Worm (Caenorhabditis elegans) whole organism, early embryonic: ENCODE measurements around the gene gst-11.

ENCODE experiments used
- B0310.2 ChIP-seq: sonication (generic microtip); optimal IDR thresholded peaks from 2 replicates; lab custom pipeline; 2016; ENCODE audit warnings: mild to moderate bottlenecking, missing genetic modification characterization, missing compliant biosample characterization
- F13C5.2 ChIP-seq: sonication (generic microtip); optimal IDR thresholded peaks from 2 replicates; lab custom pipeline; 2017; ENCODE audit warnings: mild to moderate bottlenecking, missing genetic modification characterization, inconsistent platforms, missing compliant biosample characterization
- aly-1 ChIP-seq: sonication (generic microtip); optimal IDR thresholded peaks from 2 replicates; lab custom pipeline; 2016; ENCODE audit warnings: missing genetic modification characterization, missing compliant biosample characterization
- ama-1 ChIP-seq: fragments of 150-350 bp; optimal IDR thresholded peaks from 2 replicates; lab custom pipeline; 2014
- ceh-13 ChIP-seq: fragments of 200-800 bp; sonication (Bioruptor generic); optimal IDR thresholded peaks from 2 replicates; lab custom pipeline; 2018; ENCODE audit warnings: mild to moderate bottlenecking, missing genetic modification characterization, missing compliant biosample characterization
- hmg-4 ChIP-seq: fragments of 200-800 bp; sonication (Bioruptor generic); optimal IDR thresholded peaks from 2 replicates; lab custom pipeline; 2018; ENCODE audit warnings: mild to moderate bottlenecking, missing genetic modification characterization, missing compliant biosample characterization
- hnd-1 ChIP-seq: sonication (generic microtip); optimal IDR thresholded peaks from 2 replicates; lab custom pipeline; 2016; ENCODE audit warnings: missing genetic modification characterization, missing compliant biosample characterization
- scrt-1 ChIP-seq: fragments of 200-800 bp; sonication (Bioruptor generic); IDR thresholded peaks from 2 replicates; pipeline ENCODE4 v1.3.6; 2022; ENCODE audit warnings: missing genetic modification characterization, missing compliant biosample characterization
- sea-1 ChIP-seq: fragments of 200-800 bp; sonication (Bioruptor generic); conservative IDR thresholded peaks from 2 replicates; pipeline ENCODE4 v1.3.6; 2022; ENCODE audit warnings: missing genetic modification characterization, missing compliant biosample characterization
- tbx-37 ChIP-seq: fragments of 200-800 bp; sonication (Bioruptor generic); conservative IDR thresholded peaks from 2 replicates; pipeline ENCODE4 v1.3.6; 2022; ENCODE audit warnings: missing genetic modification reagents, missing genetic modification characterization, missing compliant biosample characterization
- tra-4 ChIP-seq: sonication (generic microtip); optimal IDR thresholded peaks from 2 replicates; lab custom pipeline; 2017; ENCODE audit warnings: missing genetic modification characterization, missing compliant biosample characterization

ce11 chrX:3618842-3619241 lies 14.7 kb downstream of the gst-11 start:
- no peak for TF ChIP-seq ama-1
- no peak for TF ChIP-seq hmg-4
- no peak for TF ChIP-seq hnd-1 (tag; lab: Kevin White, UChicago)
- TF ChIP-seq scrt-1 (GFP tag; lab: Robert Waterston, UW), result no peak
- TF ChIP-seq F13C5.2 (tag; lab: Kevin White, UChicago), result no peak
- TF ChIP-seq aly-1 (tag; lab: Kevin White, UChicago), result no peak
- TF ChIP-seq tra-4, result no peak
- no peak for TF ChIP-seq tbx-37 (GFP tag; lab: Robert Waterston, UW)
- no peak for TF ChIP-seq ceh-13 (GFP tag; lab: Kevin White, UChicago)
- no peak for TF ChIP-seq sea-1
- TF ChIP-seq B0310.2 (tag; lab: Kevin White, UChicago), result no peak
